Fruit fly (Drosophila melanogaster) whole organism, embryonic: ENCODE data around the gene CG16749.

ENCODE experiments used
- C15 ChIP-seq: fragments of 200-800 bp; sonication (Bioruptor generic); IDR thresholded peaks from 3 replicates; pipeline ENCODE4 v1.3.6; 2022; ENCODE audit warnings: missing biosample characterization, missing genetic modification characterization
- CG11504 ChIP-seq: fragments of 200-800 bp; sonication (Bioruptor generic); optimal IDR thresholded peaks from 3 replicates; lab custom pipeline; 2019; ENCODE audit warnings: missing biosample characterization, mild to moderate bottlenecking, missing genetic modification characterization, moderate library complexity
- CG12071 ChIP-seq: fragments of 200-800 bp; sonication (Bioruptor generic); optimal IDR thresholded peaks from 3 replicates; lab custom pipeline; 2018; ENCODE audit warnings: missing biosample characterization, mild to moderate bottlenecking, missing genetic modification characterization
- CG1233 ChIP-seq: fragments of 200-800 bp; sonication (Bioruptor generic); optimal IDR thresholded peaks from 4 replicates; lab custom pipeline; 2018; ENCODE audit warnings: missing biosample characterization, mild to moderate bottlenecking, missing genetic modification characterization
- CG13624 ChIP-seq: fragments of 200-800 bp; sonication (Bioruptor generic); optimal IDR thresholded peaks from 2 replicates; lab custom pipeline; 2016; ENCODE audit warnings: missing biosample characterization, missing genetic modification characterization
- CG15011 ChIP-seq: fragments of 200-800 bp; sonication (Bioruptor generic); optimal IDR thresholded peaks from 3 replicates; lab custom pipeline; 2018; ENCODE audit warnings: missing biosample characterization, mild to moderate bottlenecking, missing genetic modification characterization
- CG15269 ChIP-seq: fragments of 200-800 bp; sonication (Bioruptor generic); optimal IDR thresholded peaks from 2 replicates; lab custom pipeline; 2018; ENCODE audit warnings: missing biosample characterization, mild to moderate bottlenecking, missing genetic modification characterization, moderate library complexity
- CG17385 ChIP-seq: fragments of 200-800 bp; sonication (Bioruptor generic); optimal IDR thresholded peaks from 3 replicates; lab custom pipeline; 2018; ENCODE audit warnings: missing biosample characterization, mild to moderate bottlenecking, missing genetic modification characterization
- CG17829 ChIP-seq: fragments of 200-800 bp; optimal IDR thresholded peaks from 2 replicates; lab custom pipeline; 2019; ENCODE audit warnings: missing biosample characterization, mild to moderate bottlenecking, missing genetic modification characterization, moderate library complexity
- CG18599 ChIP-seq: fragments of 200-800 bp; sonication (Bioruptor generic); optimal IDR thresholded peaks from 3 replicates; lab custom pipeline; 2017; ENCODE audit warnings: missing biosample characterization, missing genetic modification characterization, mild to moderate bottlenecking, moderate library complexity, missing genetic modification reagents
- CG31224 ChIP-seq: fragments of 200-800 bp; sonication (Bioruptor generic); IDR thresholded peaks from 2 replicates; pipeline ENCODE4 v1.3.6; 2022; ENCODE audit warnings: missing biosample characterization, missing genetic modification characterization
- CG3407 ChIP-seq: fragments of 200-800 bp; sonication (Bioruptor generic); optimal IDR thresholded peaks from 2 replicates; lab custom pipeline; 2018; ENCODE audit warnings: missing biosample characterization, mild to moderate bottlenecking, missing genetic modification characterization
- CG34224 ChIP-seq: fragments of 200-800 bp; sonication (Bioruptor generic); IDR thresholded peaks from 3 replicates; pipeline ENCODE4 v1.3.6; 2022; ENCODE audit warnings: missing biosample characterization, missing genetic modification characterization; ENCODE audit not compliant: partially characterized antibody
- CG4424 ChIP-seq: fragments of 200-800 bp; sonication (Bioruptor generic); optimal IDR thresholded peaks from 3 replicates; lab custom pipeline; 2016; ENCODE audit warnings: missing biosample characterization, missing genetic modification characterization
- CG4707 ChIP-seq: fragments of 200-800 bp; sonication (Bioruptor generic); optimal IDR thresholded peaks from 2 replicates; lab custom pipeline; 2018; ENCODE audit warnings: missing biosample characterization, mild to moderate bottlenecking, missing genetic modification characterization, moderate library complexity
- CG7372 ChIP-seq: fragments of 200-800 bp; sonication (Bioruptor generic); IDR thresholded peaks from 2 replicates; pipeline ENCODE4 v1.3.6; 2022; ENCODE audit warnings: missing biosample characterization, missing genetic modification characterization
- CG8765 ChIP-seq: fragments of 200-800 bp; sonication (Bioruptor generic); IDR thresholded peaks from 2 replicates; pipeline ENCODE4 v1.3.6; 2022; ENCODE audit warnings: missing biosample characterization, missing genetic modification characterization
- CG8944 ChIP-seq: fragments of 200-800 bp; sonication (Bioruptor generic); optimal IDR thresholded peaks from 3 replicates; lab custom pipeline; 2016; ENCODE audit warnings: missing biosample characterization, missing genetic modification characterization
- CG9932 ChIP-seq: fragments of 200-800 bp; sonication (Bioruptor generic); IDR thresholded peaks from 2 replicates; pipeline ENCODE4 v1.3.6; 2022; ENCODE audit warnings: missing biosample characterization, missing genetic modification characterization
- Camta ChIP-seq: fragments of 200-800 bp; sonication (Bioruptor generic); optimal IDR thresholded peaks from 2 replicates; lab custom pipeline; 2016; ENCODE audit warnings: missing biosample characterization, missing genetic modification characterization
- Dp ChIP-seq: fragments of 200-800 bp; sonication (Bioruptor generic); optimal IDR thresholded peaks from 2 replicates; lab custom pipeline; 2018; ENCODE audit warnings: missing biosample characterization, mild to moderate bottlenecking, missing genetic modification characterization, moderate library complexity
- Ets65A ChIP-seq: fragments of 200-800 bp; sonication (Bioruptor generic); peaks from one replicate; lab custom pipeline; 2016; ENCODE audit warnings: missing biosample characterization, missing genetic modification characterization
- Ets97D ChIP-seq: fragments of 200-800 bp; sonication (Bioruptor generic); optimal IDR thresholded peaks from 3 replicates; lab custom pipeline; 2016; ENCODE audit warnings: missing biosample characterization, missing genetic modification characterization
- H15 ChIP-seq: fragments of 200-800 bp; sonication (Bioruptor generic); IDR thresholded peaks from 3 replicates; pipeline ENCODE4 v1.3.6; 2022; ENCODE audit warnings: missing biosample characterization, missing genetic modification characterization
- HHEX ChIP-seq: fragments of 200-800 bp; sonication (Bioruptor generic); optimal IDR thresholded peaks from 3 replicates; lab custom pipeline; 2017; ENCODE audit warnings: missing biosample characterization, mild to moderate bottlenecking, missing genetic modification characterization, missing genetic modification reagents
- Hand ChIP-seq: fragments of 200-800 bp; sonication (Bioruptor generic); optimal IDR thresholded peaks from 2 replicates; lab custom pipeline; 2017; ENCODE audit warnings: mild to moderate bottlenecking, missing biosample characterization, missing genetic modification reagents, missing genetic modification characterization
- HmgZ ChIP-seq: fragments of 200-800 bp; sonication (Bioruptor generic); optimal IDR thresholded peaks from 2 replicates; lab custom pipeline; 2018; ENCODE audit warnings: missing biosample characterization, mild to moderate bottlenecking, missing genetic modification characterization
- Lpt ChIP-seq: fragments of >200 bp; optimal IDR thresholded peaks from 2 replicates; lab custom pipeline; 2018; ENCODE audit warnings: missing biosample characterization, missing genetic modification characterization
- MBD-R2 ChIP-seq: fragments of 200-800 bp; sonication (Bioruptor generic); IDR thresholded peaks from 2 replicates; pipeline ENCODE4 v1.3.6; 2022; ENCODE audit warnings: missing biosample characterization, missing genetic modification characterization
- Mad ChIP-seq: fragments of 200-800 bp; sonication (Bioruptor generic); optimal IDR thresholded peaks from 2 replicates; lab custom pipeline; 2016; ENCODE audit warnings: missing biosample characterization, missing genetic modification characterization
- Pdp1 ChIP-seq, 2 experiments: fragments of 200-800 bp; sonication (Bioruptor generic); optimal IDR thresholded peaks; 3 replicates each; lab custom pipeline; 2016; ENCODE audit warnings: missing biosample characterization in 2 of 2, missing genetic modification characterization in 2 of 2, mild to moderate bottlenecking in 1 of 2, moderate library complexity in 1 of 2
- Ptx1 ChIP-seq: fragments of 200-800 bp; sonication (Bioruptor generic); IDR thresholded peaks from 2 replicates; pipeline ENCODE4 v1.3.6; 2022; ENCODE audit warnings: missing biosample characterization, missing genetic modification characterization
- Rfx ChIP-seq: fragments of 200-800 bp; sonication (Bioruptor generic); IDR thresholded peaks from 2 replicates; pipeline ENCODE4 v1.3.6; 2022; ENCODE audit warnings: missing biosample characterization, missing genetic modification characterization
- Sin3A ChIP-seq: fragments of >200 bp; optimal IDR thresholded peaks from 2 replicates; lab custom pipeline; 2018
- cad ChIP-seq: fragments of >200 bp; optimal IDR thresholded peaks from 2 replicates; lab custom pipeline; 2017; ENCODE audit warnings: missing biosample characterization, missing genetic modification characterization
- dysf ChIP-seq: fragments of 200-800 bp; sonication (Bioruptor generic); IDR thresholded peaks from 3 replicates; pipeline ENCODE4 v1.3.6; 2022; ENCODE audit warnings: missing biosample characterization, missing genetic modification characterization
- en ChIP-seq: fragments of 200-800 bp; sonication (Bioruptor generic); optimal IDR thresholded peaks from 2 replicates; lab custom pipeline; 2016; ENCODE audit warnings: missing biosample characterization, missing genetic modification characterization
- gce ChIP-seq: fragments of 200-800 bp; sonication (Bioruptor generic); IDR thresholded peaks from 3 replicates; pipeline ENCODE4 v1.3.6; 2022; ENCODE audit warnings: missing biosample characterization, missing genetic modification characterization
- gem ChIP-seq: fragments of 200-800 bp; sonication (Bioruptor generic); optimal IDR thresholded peaks from 2 replicates; lab custom pipeline; 2019; ENCODE audit warnings: missing biosample characterization, mild to moderate bottlenecking, missing genetic modification characterization, moderate library complexity
- gro ChIP-seq: fragments of 200-800 bp; sonication (Bioruptor generic); optimal IDR thresholded peaks from 2 replicates; lab custom pipeline; 2016; ENCODE audit warnings: missing biosample characterization, missing genetic modification characterization
- hkb ChIP-seq, 2 experiments: fragments of 200-800 bp in 1 of 2; fragments of >200 bp in 1 of 2; sonication (Bioruptor generic) in 1 of 2; IDR thresholded peaks in 1 of 2; optimal IDR thresholded peaks in 1 of 2; 2 replicates each; pipeline versions ENCODE4 v1.3.6 to Lab custom; 2017 to 2022; ENCODE audit warnings: missing biosample characterization in 1 of 2, missing genetic modification characterization in 1 of 2
- lmd ChIP-seq: fragments of 200-800 bp; sonication (Bioruptor generic); IDR thresholded peaks from 2 replicates; pipeline ENCODE4 v1.3.6; 2022; ENCODE audit warnings: missing biosample characterization, missing genetic modification characterization
- odd ChIP-seq: fragments of 200-800 bp; sonication (Bioruptor generic); optimal IDR thresholded peaks from 2 replicates; lab custom pipeline; 2017; ENCODE audit warnings: missing biosample characterization, mild to moderate bottlenecking, missing genetic modification characterization
- org-1 ChIP-seq: fragments of 200-800 bp; sonication (Bioruptor generic); optimal IDR thresholded peaks from 2 replicates; lab custom pipeline; 2017; ENCODE audit warnings: missing biosample characterization, missing genetic modification characterization
- pan ChIP-seq, 4 experiments: fragments of >200 bp in 3 of 4; fragments of 200-800 bp in 1 of 4; sonication (Bioruptor generic) in 1 of 4; optimal IDR thresholded peaks in 3 of 4; IDR thresholded peaks in 1 of 4; 2 replicates each; pipeline versions ENCODE4 v1.3.6 to Lab custom; 2017 to 2022; ENCODE audit warnings: missing biosample characterization in 2 of 4, missing genetic modification characterization in 2 of 4, mixed read lengths in 1 of 4
- phol ChIP-seq: fragments of 200-800 bp; sonication (Bioruptor generic); optimal IDR thresholded peaks from 3 replicates; lab custom pipeline; 2018; ENCODE audit warnings: missing biosample characterization, mild to moderate bottlenecking, missing genetic modification characterization, moderate library complexity
- sens ChIP-seq: fragments of 200-800 bp; sonication (Bioruptor generic); peaks from one replicate; lab custom pipeline; 2016; ENCODE audit warnings: missing biosample characterization, missing genetic modification characterization
- seq ChIP-seq: fragments of 200-800 bp; sonication (Bioruptor generic); IDR thresholded peaks from 2 replicates; pipeline ENCODE4 v1.3.6; 2022; ENCODE audit warnings: missing biosample characterization, missing genetic modification characterization
- slou ChIP-seq: fragments of 200-800 bp; sonication (Bioruptor generic); optimal IDR thresholded peaks from 3 replicates; lab custom pipeline; 2016; ENCODE audit warnings: missing biosample characterization, missing genetic modification characterization
- ssp ChIP-seq: fragments of 200-800 bp; sonication (Bioruptor generic); IDR thresholded peaks from 2 replicates; pipeline ENCODE4 v1.3.6; 2022; ENCODE audit warnings: missing biosample characterization, missing genetic modification characterization
- zfh2 ChIP-seq: fragments of 200-800 bp; sonication (Bioruptor generic); optimal IDR thresholded peaks from 2 replicates; lab custom pipeline; 2016; ENCODE audit warnings: missing biosample characterization, missing genetic modification characterization

CG16749 gene

DNA sequence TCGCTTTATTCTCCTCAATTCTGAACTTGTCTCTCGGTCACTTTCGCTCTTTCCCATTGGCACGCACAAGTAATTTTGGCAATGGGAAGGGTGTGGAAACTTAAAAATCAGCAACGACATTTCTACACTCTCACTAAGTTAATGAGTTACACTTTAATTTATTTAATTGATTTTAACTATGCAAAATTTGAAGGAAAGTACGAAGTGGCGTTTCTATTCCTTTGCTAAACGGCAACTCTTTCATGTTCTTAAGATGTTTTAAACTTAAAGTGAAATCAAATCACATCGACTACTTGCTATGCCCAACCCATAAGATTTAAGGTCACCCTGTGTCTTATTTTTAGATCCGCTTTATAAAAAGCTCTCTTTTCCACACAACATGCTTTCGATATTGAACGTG lies 38.7 kb upstream of the CG16749 start (continued):
- TF ChIP-seq Mad (no peak), en (GFP tag; lab: Kevin White, UChicago) (no peak), MBD-R2 (peak; percentile 19; the same call in 1 of the 2 replicates), Pdp1 (GFP tag; optimal IDR thresholded peaks at IDR 0.05; lab: Kevin White, UChicago) (peak; percentile 28 to 49), Ets97D (GFP tag; lab: Kevin White, UChicago) (no peak), C15 (GFP tag; lab: Robert Waterston, UW) (no peak), Camta (GFP tag; lab: Kevin White, UChicago) (peak; percentile 26), seq (peak; percentile 60; the same call in 1 of the 2 replicates), CG34224 (no peak), CG1233 (GFP tag; lab: Kevin White, UChicago) (peak; percentile 32), CG15269 (peak; percentile 81), HmgZ (tag; lab: Kevin White, UChicago) (peak; percentile 34), CG9932 (peak; percentile 69), gce (GFP tag; lab: Robert Waterston, UW) (no peak), pan (optimal IDR thresholded peaks at IDR 0.05; lab: Kevin White, UChicago) (no peak), pan (GFP tag; optimal IDR thresholded peaks at IDR 0.05 in 1 of 2, IDR thresholded peaks at IDR 0.05 in 1 of 2) (peak in 1 of 2 experiments; percentile 76), CG13624 (peak; percentile 53), CG12071 (GFP tag; lab: Kevin White, UChicago) (peak; percentile 19), Ets65A (GFP tag; lab: Kevin White, UChicago) (no peak), H15 (GFP tag; lab: Robert Waterston, UW) (no peak), CG15011 (peak; percentile 0), CG8765 (GFP tag; lab: Robert Waterston, UW) (no peak), Sin3A (no peak), HHEX (GFP tag; lab: Kevin White, UChicago) (peak; percentile 57), gem (peak; percentile 75), CG4424 (peak; percentile 12), org-1 (peak; percentile 23), dysf (GFP tag; lab: Robert Waterston, UW) (peak; percentile 85; the same call in 2 of the 3 replicates), gro (peak; percentile 51), hkb (optimal IDR thresholded peaks at IDR 0.05; lab: Kevin White, UChicago) (no peak), hkb (GFP tag; IDR thresholded peaks at IDR 0.05; lab: Robert Waterston, UW) (peak; percentile 74), Rfx (GFP tag; lab: Robert Waterston, UW) (peak; percentile 81; the same call in 1 of the 2 replicates), lmd (peak; percentile 70; the same call in 1 of the 2 replicates), CG8944 (GFP tag; lab: Kevin White, UChicago) (no peak), CG7372 (GFP tag; lab: Robert Waterston, UW) (0 out of 2 replicates have a peak, but pooled peaks have one; percentile 38), Hand (GFP tag; lab: Kevin White, UChicago) (no peak), sens (peak; percentile 81), Dp (GFP tag; lab: Kevin White, UChicago) (no peak), odd (GFP tag; lab: Kevin White, UChicago) (peak; percentile 31), Lpt (GFP tag; lab: Kevin White, UChicago) (no peak), CG3407 (GFP tag; lab: Kevin White, UChicago) (no peak), CG4707 (no peak), CG18599 (GFP tag; lab: Kevin White, UChicago) (peak; percentile 59), Ptx1 (GFP tag; lab: Robert Waterston, UW) (peak; percentile 69; the same call in 1 of the 2 replicates), phol (peak; percentile 44), CG17385 (GFP tag; lab: Kevin White, UChicago) (peak; percentile 51), CG31224 (peak; percentile 43; the same call in 1 of the 2 replicates), zfh2 (GFP tag; lab: Kevin White, UChicago) (peak; percentile 44), CG17829 (tag; lab: Kevin White, UChicago) (peak; percentile 5), CG11504 (tag; lab: Kevin White, UChicago) (peak; percentile 72), cad (GFP tag; lab: Kevin White, UChicago) (no peak), ssp (peak; percentile 31; the same call in 1 of the 2 replicates), slou (GFP tag; lab: Kevin White, UChicago) (peak; percentile 5)
